Worm (Caenorhabditis elegans) whole organism, young adult: ENCODE data around the gene lgc-49.

Experiments
- B0336.3 ChIP-seq: fragments of 200-800 bp; sonication (Bioruptor generic); IDR thresholded peaks from 2 replicates; pipeline ENCODE4 v1.3.6; 2022; ENCODE audit warnings: missing genetic modification characterization, missing compliant biosample characterization
- C06A6.2 ChIP-seq: fragments of 200-800 bp; sonication (Bioruptor generic); conservative IDR thresholded peaks from 2 replicates; pipeline ENCODE4 v1.3.6; 2022; ENCODE audit warnings: missing genetic modification characterization, missing compliant biosample characterization
- K11D2.4 ChIP-seq: fragments of 200-800 bp; sonication (Bioruptor generic); IDR thresholded peaks from 2 replicates; pipeline ENCODE4 v1.3.6; 2022; ENCODE audit warnings: missing genetic modification reagents, missing genetic modification characterization, missing compliant biosample characterization
- T07F8.4 ChIP-seq: sonication (generic microtip); optimal IDR thresholded peaks from 2 replicates; lab custom pipeline; 2016; ENCODE audit warnings: mild to moderate bottlenecking, missing genetic modification characterization, moderate library complexity, missing compliant biosample characterization
- ZK185.1 ChIP-seq: sonication (generic microtip); optimal IDR thresholded peaks from 2 replicates; lab custom pipeline; 2016; ENCODE audit warnings: mild to moderate bottlenecking, missing genetic modification characterization, missing compliant biosample characterization; ENCODE audit not compliant: poor library complexity, severe bottlenecking
- athp-1 ChIP-seq: sonication (generic microtip); optimal IDR thresholded peaks from 2 replicates; lab custom pipeline; 2017; ENCODE audit warnings: mild to moderate bottlenecking, missing genetic modification characterization, missing compliant biosample characterization
- attf-5 ChIP-seq: fragments of 200-800 bp; sonication (Bioruptor generic); optimal IDR thresholded peaks from 2 replicates; lab custom pipeline; 2018; ENCODE audit warnings: mild to moderate bottlenecking, missing genetic modification characterization, missing compliant biosample characterization
- dox-1 ChIP-seq: fragments of 200-800 bp; sonication (Bioruptor generic); IDR thresholded peaks from 2 replicates; pipeline ENCODE4 v1.3.6; 2022; ENCODE audit warnings: missing genetic modification reagents, missing genetic modification characterization, missing compliant biosample characterization
- dpff-1 ChIP-seq: sonication (generic microtip); optimal IDR thresholded peaks from 2 replicates; lab custom pipeline; 2017; ENCODE audit warnings: mild to moderate bottlenecking, missing genetic modification characterization, missing compliant biosample characterization
- efl-1 ChIP-seq: fragments of 150-350 bp; optimal IDR thresholded peaks from 2 replicates; lab custom pipeline; 2014; ENCODE audit warnings: missing biosample characterization, missing genetic modification reagents, missing genetic modification characterization
- egl-44 ChIP-seq: fragments of 200-800 bp; sonication (Bioruptor generic); IDR thresholded peaks from 2 replicates; pipeline ENCODE4 v1.3.6; 2022; ENCODE audit warnings: missing genetic modification reagents, missing genetic modification characterization, missing compliant biosample characterization
- ets-4 ChIP-seq: fragments of 200-800 bp; sonication (Bioruptor generic); optimal IDR thresholded peaks from 2 replicates; lab custom pipeline; 2018; ENCODE audit warnings: mild to moderate bottlenecking, missing genetic modification characterization, missing compliant biosample characterization
- hmg-1.2 ChIP-seq: fragments of 200-800 bp; sonication (Bioruptor generic); IDR thresholded peaks from 2 replicates; pipeline ENCODE4 v1.3.6; 2022; ENCODE audit warnings: missing genetic modification reagents, missing genetic modification characterization, missing compliant biosample characterization
- let-526 ChIP-seq: fragments of 200-800 bp; sonication (Bioruptor generic); IDR thresholded peaks from 2 replicates; pipeline ENCODE4 v1.3.6; 2022; ENCODE audit warnings: missing genetic modification reagents, missing genetic modification characterization, missing compliant biosample characterization
- madf-10 ChIP-seq: sonication (generic microtip); optimal IDR thresholded peaks from 2 replicates; lab custom pipeline; 2016; ENCODE audit warnings: mild to moderate bottlenecking, missing genetic modification characterization, missing compliant biosample characterization
- madf-3 ChIP-seq: fragments of 200-800 bp; sonication (Bioruptor generic); IDR thresholded peaks from 2 replicates; pipeline ENCODE4 v1.3.6; 2022; ENCODE audit warnings: missing genetic modification reagents, missing genetic modification characterization, missing compliant biosample characterization
- mel-28 ChIP-seq: sonication (generic microtip); optimal IDR thresholded peaks from 2 replicates; lab custom pipeline; 2016; ENCODE audit warnings: borderline replicate concordance, mild to moderate bottlenecking, missing genetic modification characterization, missing compliant biosample characterization
- nhr-80 ChIP-seq: sonication (generic microtip); optimal IDR thresholded peaks from 2 replicates; lab custom pipeline; 2016; ENCODE audit warnings: missing genetic modification characterization, missing compliant biosample characterization
- sdz-38 ChIP-seq: sonication (generic microtip); optimal IDR thresholded peaks from 2 replicates; lab custom pipeline; 2016; ENCODE audit warnings: missing genotype, missing genetic modification characterization, missing compliant biosample characterization
- tlf-1 ChIP-seq: fragments of 200-800 bp; sonication (Bioruptor generic); optimal IDR thresholded peaks from 2 replicates; lab custom pipeline; 2018; ENCODE audit warnings: mild to moderate bottlenecking, missing genetic modification characterization, missing compliant biosample characterization
- xnd-1 ChIP-seq: sonication (generic microtip); optimal IDR thresholded peaks from 2 replicates; lab custom pipeline; 2016; ENCODE audit warnings: missing genotype, missing genetic modification reagents, missing genetic modification characterization, missing compliant biosample characterization
- ztf-3 ChIP-seq: fragments of 200-800 bp; sonication (Bioruptor generic); optimal IDR thresholded peaks from 2 replicates; lab custom pipeline; 2018; ENCODE audit warnings: mild to moderate bottlenecking, missing genetic modification characterization, missing compliant biosample characterization

Gene lgc-49

DNA sequence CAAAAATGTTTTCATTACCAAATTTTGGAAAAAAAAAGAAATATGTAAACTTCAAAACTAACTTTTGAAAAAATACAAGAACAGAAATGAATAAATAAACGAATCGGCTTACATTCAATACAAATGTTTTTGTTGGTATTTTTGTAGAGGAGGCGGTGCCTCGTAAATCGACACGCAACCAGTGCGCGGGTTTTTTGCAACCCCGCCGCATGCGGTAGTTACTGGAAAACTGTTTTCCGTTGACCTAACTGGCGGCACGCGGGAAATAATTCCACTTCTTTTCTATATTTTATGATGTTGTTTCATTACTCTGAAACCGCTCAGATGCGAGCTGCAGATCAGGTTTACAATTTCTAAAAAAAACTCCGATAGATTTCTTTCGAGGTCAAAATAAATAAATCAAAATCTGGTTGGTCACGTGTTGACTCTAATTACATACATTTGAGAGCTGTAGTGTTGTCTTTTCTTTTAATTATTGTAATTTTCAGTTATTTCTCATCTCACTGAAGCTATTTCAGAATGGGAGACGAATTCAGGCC is 48.2 kb downstream of the lgc-49 start, which contains the start of the genes dvc-1 and ima-1 (continued):
- TF ChIP-seq attf-5 (GFP tag; lab: Kevin White, UChicago), result peak; percentile 84
- TF ChIP-seq tlf-1 (GFP tag; lab: Kevin White, UChicago), result peak; percentile 89
- TF ChIP-seq athp-1 (tag; lab: Kevin White, UChicago), result peak; percentile 80
- no peak for TF ChIP-seq dpff-1 (tag; lab: Kevin White, UChicago)
- TF ChIP-seq ztf-3, result no peak

DNA sequence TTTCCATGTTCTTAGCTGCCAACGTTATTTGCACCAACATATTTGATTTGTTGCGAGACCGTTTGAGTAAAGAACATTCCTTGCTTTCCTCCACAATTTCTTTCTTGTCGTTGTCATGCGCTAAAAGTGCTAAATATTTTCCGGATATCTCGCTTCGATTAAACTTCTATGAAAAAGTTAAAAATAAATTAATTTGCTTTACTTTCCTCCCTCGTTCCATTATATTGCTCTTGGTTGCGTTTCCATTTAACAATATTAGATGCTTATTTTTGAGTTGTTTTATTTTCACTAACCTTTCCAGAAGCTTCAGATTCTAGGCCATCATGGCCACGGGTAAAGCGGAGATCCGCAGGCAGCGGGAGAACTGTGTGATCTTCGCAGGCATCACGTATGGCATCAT is 50.5 kb downstream of the lgc-49 start, which contains the start of gene pgap-1:
TSS of gene pgap-1 (plus strand) at position 301 of the 400 bp plus-strand sequence.
- TF ChIP-seq nhr-80 (tag; lab: Kevin White, UChicago) (no peak), let-526 (no peak), T07F8.4 (tag; lab: Kevin White, UChicago) (no peak), xnd-1 (tag; lab: Kevin White, UChicago) (no peak), ets-4 (GFP tag; lab: Kevin White, UChicago) (no peak), B0336.3 (GFP tag; lab: Robert Waterston, UW) (no peak), dox-1 (GFP tag; lab: Robert Waterston, UW) (no peak), egl-44 (GFP tag; lab: Robert Waterston, UW) (no peak), K11D2.4 (GFP tag; lab: Robert Waterston, UW) (no peak), efl-1 (GFP tag; lab: Kevin White, UChicago) (no peak), hmg-1.2 (GFP tag; lab: Robert Waterston, UW) (no peak), sdz-38 (tag; lab: Kevin White, UChicago) (no peak), mel-28 (tag; lab: Kevin White, UChicago) (no peak), C06A6.2 (GFP tag; lab: Robert Waterston, UW) (no peak), madf-10 (tag; lab: Kevin White, UChicago) (no peak), ZK185.1 (tag; lab: Kevin White, UChicago) (no peak), madf-3 (no peak)
- TF ChIP-seq, all 124 proteins: peak for 0
